Fruit fly (Drosophila melanogaster): Measurements from ENCODE around the gene RpS21.

RpS21 gene

dm6 chr2L:2864601-2865000, 8.7 kb downstream of the RpS21 start (continued):
- TF ChIP-seq HLH4C (GFP tag; IDR thresholded peaks at IDR 0.05; ENCODE audit: partially characterized antibody) (no peak), CG18011 (GFP tag; optimal IDR thresholded peaks at IDR 0.05) (no peak), HLH3B (GFP tag; IDR thresholded peaks at IDR 0.05) (peak; percentile 18; the same call in 1 of the 2 replicates), cato (GFP tag; optimal IDR thresholded peaks at IDR 0.05; ENCODE audit: borderline replicate concordance) (no peak), emc (GFP tag; optimal IDR thresholded peaks at IDR 0.05) (no peak), Nf-YA (GFP tag; IDR thresholded peaks at IDR 0.05) (no peak), CG6689 (GFP tag; IDR thresholded peaks at IDR 0.05) (no peak), rib (GFP tag; IDR thresholded peaks at IDR 0.05) (no peak), Deaf1 (tag; optimal IDR thresholded peaks at IDR 0.05) (no peak), Doc3 (GFP tag; IDR thresholded peaks at IDR 0.05; ENCODE audit: partially characterized antibody) (no peak), br (optimal IDR thresholded peaks at IDR 0.05) (no peak), Trl (optimal IDR thresholded peaks at IDR 0.05) (no peak), Trl (GFP tag; optimal IDR thresholded peaks at IDR 0.05) (no peak), grn (GFP tag; optimal IDR thresholded peaks at IDR 0.05) (no peak), CG17186 (GFP tag; optimal IDR thresholded peaks at IDR 0.05) (peak; percentile 14), cwo (GFP tag; optimal IDR thresholded peaks at IDR 0.05) (no peak), klu (GFP tag; IDR thresholded peaks at IDR 0.05) (no peak), B-H1 (GFP tag; IDR thresholded peaks at IDR 0.05) (no peak), jigr1 (GFP tag; IDR thresholded peaks at IDR 0.05) (no peak), chinmo (GFP tag; IDR thresholded peaks at IDR 0.05; ENCODE audit: partially characterized antibody) (no peak), abd-A (tag; optimal IDR thresholded peaks at IDR 0.05) (no peak), CG8359 (GFP tag; optimal IDR thresholded peaks at IDR 0.05; ENCODE audit: borderline replicate concordance) (no peak), CG4328 (GFP tag; optimal IDR thresholded peaks at IDR 0.05) (peak; percentile 28), CG11504 (tag; optimal IDR thresholded peaks at IDR 0.05) (no peak), Hr78 (GFP tag; optimal IDR thresholded peaks at IDR 0.05) (peak in 1 of 2 experiments; percentile 52), CG17612 (GFP tag; IDR thresholded peaks at IDR 0.05) (no peak), croc (GFP tag; conservative IDR thresholded peaks at IDR 0.05) (no peak), gro (GFP tag; optimal IDR thresholded peaks at IDR 0.05) (no peak), az2 (GFP tag; optimal IDR thresholded peaks at IDR 0.05) (no peak), Dip2 (GFP tag; IDR thresholded peaks at IDR 0.05) (no peak), CG8765 (GFP tag; IDR thresholded peaks at IDR 0.05) (no peak), vfl (GFP tag; optimal IDR thresholded peaks at IDR 0.05) (no peak), salm (tag; optimal IDR thresholded peaks at IDR 0.05) (no peak)

- peak; percentile 22 for TF ChIP-seq CG10543 (GFP tag; optimal IDR thresholded peaks at IDR 0.05)
- TF ChIP-seq Deaf1 (tag; optimal IDR thresholded peaks at IDR 0.05), result peak; percentile 66
- peak; percentile 52 for TF ChIP-seq grn (GFP tag; optimal IDR thresholded peaks at IDR 0.05)
- TF ChIP-seq CG18011 (GFP tag; optimal IDR thresholded peaks at IDR 0.05), result peak; percentile 37
- no peak for TF ChIP-seq CG2678 (tag; optimal IDR thresholded peaks at IDR 0.05)
- no peak for TF ChIP-seq NC2β (GFP tag; optimal IDR thresholded peaks at IDR 0.05)
- peak in 1 of 2 experiments; percentile 55 for TF ChIP-seq Pdp1 (GFP tag; optimal IDR thresholded peaks at IDR 0.05)
- peak; percentile 23 for TF ChIP-seq BEAF-32 (GFP tag; optimal IDR thresholded peaks at IDR 0.05)
- no peak for TF ChIP-seq CrebB (tag; optimal IDR thresholded peaks at IDR 0.05)
- peak; percentile 39 for TF ChIP-seq Hey (tag; optimal IDR thresholded peaks at IDR 0.05)
- TF ChIP-seq chinmo (GFP tag; IDR thresholded peaks at IDR 0.05; ENCODE audit: partially characterized antibody), result 0 out of 4 replicates have a peak, but pooled peaks have one; percentile 5
- TF ChIP-seq mirr (GFP tag; optimal IDR thresholded peaks at IDR 0.05), result peak; percentile 80
- no peak for TF ChIP-seq pita (GFP tag; optimal IDR thresholded peaks at IDR 0.05)
- TF ChIP-seq CG34376 (GFP tag; optimal IDR thresholded peaks at IDR 0.05), result peak; percentile 57
- TF ChIP-seq exex (tag; optimal IDR thresholded peaks at IDR 0.05), result peak; percentile 93
- TF ChIP-seq sug (tag; optimal IDR thresholded peaks at IDR 0.05), result peak; percentile 69
- TF ChIP-seq CTCF (GFP tag; optimal IDR thresholded peaks at IDR 0.05), result no peak
- TF ChIP-seq GATAe (GFP tag; conservative IDR thresholded peaks at IDR 0.05), result 0 out of 2 replicates have a peak, but pooled peaks have one; percentile 30
- TF ChIP-seq CG10654 (GFP tag; optimal IDR thresholded peaks at IDR 0.05), result no peak
- TF ChIP-seq sd (tag; optimal IDR thresholded peaks at IDR 0.05), result peak; percentile 26
- TF ChIP-seq Sry-δ (GFP tag; optimal IDR thresholded peaks at IDR 0.05), result peak; percentile 0
- TF ChIP-seq tgo (GFP tag; IDR thresholded peaks at IDR 0.05), result no peak
Observed at dm6 chr2L:2865560-2866309, 9.9 kb downstream of the RpS21 start.

Measured in whole organism, embryonic.